Fruit fly (Drosophila melanogaster): Measurements from ENCODE around the gene CG13272.
A peak's percentile ranks its signal among the peaks of the same experiment; 100 is the strongest.

Gene CG13272

DNA sequence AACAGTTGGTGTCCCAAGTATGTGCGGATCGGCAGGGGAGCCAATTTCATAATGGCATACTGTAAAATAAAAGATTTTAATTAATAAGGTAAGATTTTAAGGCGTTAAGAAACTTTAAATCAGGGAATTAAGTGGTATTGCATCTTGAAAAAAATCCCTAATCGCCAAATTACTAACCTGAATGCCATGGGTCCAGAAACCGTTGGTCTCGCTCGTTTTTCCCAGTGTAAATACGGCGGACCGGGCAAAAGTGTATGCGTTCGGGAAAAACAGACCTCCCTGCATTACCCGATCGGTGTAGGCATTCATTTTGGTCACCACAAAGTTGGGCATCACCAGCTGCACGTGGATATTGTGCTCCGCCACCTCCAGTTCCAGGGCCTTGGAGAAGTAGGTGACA is 38.7 kb downstream of the CG13272 start:
- TF ChIP-seq kay (GFP tag; ENCODE audit: borderline replicate concordance) (peak; percentile 53), ovo (GFP tag; optimal IDR thresholded peaks at IDR 0.05) (no peak), cnc (optimal IDR thresholded peaks at IDR 0.05) (no peak)

DNA sequence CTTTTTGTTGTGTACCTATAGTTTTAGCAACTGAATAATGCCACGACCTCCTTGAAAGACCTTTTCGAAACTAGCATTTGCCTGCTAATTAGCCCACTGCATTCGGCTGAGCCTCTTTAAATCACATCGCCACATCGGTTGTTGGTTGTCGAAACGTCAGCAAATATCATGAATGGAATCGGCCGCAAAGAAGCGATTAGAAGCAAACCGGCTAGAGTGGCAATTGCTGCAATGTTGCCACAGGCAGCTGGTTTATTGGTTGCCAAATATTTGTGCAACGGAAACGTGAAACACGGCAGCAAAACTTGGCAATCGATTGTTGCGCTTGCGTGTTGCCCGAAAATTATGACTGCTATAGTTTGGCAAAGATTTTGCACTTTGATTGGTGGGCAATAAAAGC is 40.5 kb downstream of the CG13272 start:
- no peak for TF ChIP-seq CG5204 (GFP tag; optimal IDR thresholded peaks at IDR 0.05)
- TF ChIP-seq CG7045 (GFP tag; optimal IDR thresholded peaks at IDR 0.05) = no peak
- no peak for TF ChIP-seq cnc (optimal IDR thresholded peaks at IDR 0.05)

DNA sequence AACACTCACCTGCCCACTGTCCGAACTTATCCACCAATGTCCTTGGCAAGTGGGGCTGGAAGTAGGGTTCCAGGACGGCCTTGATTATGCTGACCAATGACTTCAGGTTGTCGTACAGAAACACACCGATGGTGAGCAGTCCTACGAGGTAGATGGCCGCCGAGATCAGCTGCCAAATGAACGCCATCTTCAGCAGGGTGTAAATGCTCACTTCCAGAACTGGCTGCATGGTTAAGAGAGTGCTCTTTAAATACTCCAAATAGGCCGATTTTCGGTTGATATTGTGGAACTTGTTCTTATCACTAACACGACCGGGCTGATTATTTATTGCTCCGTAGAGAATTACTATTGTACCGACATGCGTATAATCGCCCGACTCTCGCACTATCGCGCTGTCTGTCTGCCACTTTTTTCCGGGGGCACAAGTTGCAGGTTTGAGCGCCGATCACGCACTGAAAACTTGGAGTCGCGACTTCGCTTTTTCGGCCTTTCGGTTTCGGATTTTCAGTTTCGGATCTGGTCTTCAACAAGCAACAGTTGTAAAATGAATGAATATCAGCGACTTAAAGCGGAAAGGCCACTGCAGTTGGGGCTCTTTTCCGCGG is 42.2 kb downstream of the CG13272 start:
- no peak for TF ChIP-seq Mnt (GFP tag; optimal IDR thresholded peaks at IDR 0.05)

DNA sequence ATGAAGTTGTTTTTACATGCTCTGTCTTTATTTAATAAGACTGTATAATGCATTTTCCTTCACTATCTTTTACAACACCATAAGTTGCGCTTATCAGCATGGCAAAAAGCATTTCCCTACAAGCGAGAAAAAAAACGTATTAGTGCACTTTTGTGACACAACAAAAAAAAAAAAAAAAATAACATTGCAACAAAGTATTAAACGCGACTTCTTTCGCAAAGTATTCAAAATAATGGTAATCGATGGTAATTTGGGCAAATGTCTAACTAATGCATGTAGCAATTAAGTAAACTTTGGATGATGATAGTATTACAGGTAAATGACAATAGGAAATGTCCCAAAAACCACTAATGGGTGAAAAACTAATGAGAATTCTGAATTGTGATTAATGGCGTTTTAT is 43.3 kb downstream of the CG13272 start:
- TF ChIP-seq kay (GFP tag; ENCODE audit: borderline replicate concordance) = peak; percentile 87
- TF ChIP-seq tj (GFP tag; optimal IDR thresholded peaks at IDR 0.05) = no peak

DNA sequence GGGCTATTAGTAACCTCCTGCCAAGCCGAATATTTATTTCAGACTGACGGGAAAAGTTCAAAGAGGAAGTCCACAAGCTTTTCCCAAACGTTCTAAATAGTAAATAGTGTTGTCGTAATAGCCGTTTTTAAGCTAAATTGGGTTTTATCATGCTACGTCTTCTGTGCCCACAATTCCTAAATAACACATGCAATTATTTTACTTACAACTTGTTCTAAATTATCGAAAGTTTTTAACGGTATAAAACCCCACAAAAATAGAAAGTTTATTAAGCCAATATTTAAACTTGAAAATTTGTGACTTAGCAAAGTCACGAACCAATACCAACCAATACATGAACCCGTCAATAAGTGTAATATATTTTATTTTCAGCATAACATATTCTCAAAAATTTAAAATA is 44.0 kb downstream of the CG13272 start, which contains the start of gene CG13284:
Gene CG13284, minus strand, starts transcription at position 47 of the 400 bp plus-strand sequence.
- TF ChIP-seq cnc (optimal IDR thresholded peaks at IDR 0.05) = no peak
- peak; percentile 15 for TF ChIP-seq CG12768 (GFP tag; optimal IDR thresholded peaks at IDR 0.05)
- no peak for TF ChIP-seq CG14711 (tag; optimal IDR thresholded peaks at IDR 0.05)

DNA sequence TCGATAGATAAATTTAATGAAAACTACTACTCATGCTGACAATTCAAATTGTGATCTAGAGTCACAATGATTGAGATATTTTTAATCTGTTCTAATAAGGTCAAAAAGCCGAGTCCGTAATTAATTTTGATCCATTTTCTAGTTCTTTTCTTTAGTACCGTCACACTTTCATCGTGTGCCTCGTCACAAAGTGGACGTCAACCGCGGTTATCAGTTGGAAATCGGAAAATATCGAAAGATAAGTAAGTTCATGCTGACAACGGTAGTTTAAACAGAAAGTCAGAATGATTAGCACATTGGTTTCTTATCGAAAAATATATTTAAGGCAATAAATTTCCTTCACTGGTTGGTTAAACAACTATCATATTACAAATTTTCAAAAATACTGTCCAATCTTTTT is 45.8 kb downstream of the CG13272 start:
- TF ChIP-seq toe (GFP tag; optimal IDR thresholded peaks at IDR 0.05) = no peak
- TF ChIP-seq cnc (optimal IDR thresholded peaks at IDR 0.05) = peak in 1 of 2 experiments; percentile 81

DNA sequence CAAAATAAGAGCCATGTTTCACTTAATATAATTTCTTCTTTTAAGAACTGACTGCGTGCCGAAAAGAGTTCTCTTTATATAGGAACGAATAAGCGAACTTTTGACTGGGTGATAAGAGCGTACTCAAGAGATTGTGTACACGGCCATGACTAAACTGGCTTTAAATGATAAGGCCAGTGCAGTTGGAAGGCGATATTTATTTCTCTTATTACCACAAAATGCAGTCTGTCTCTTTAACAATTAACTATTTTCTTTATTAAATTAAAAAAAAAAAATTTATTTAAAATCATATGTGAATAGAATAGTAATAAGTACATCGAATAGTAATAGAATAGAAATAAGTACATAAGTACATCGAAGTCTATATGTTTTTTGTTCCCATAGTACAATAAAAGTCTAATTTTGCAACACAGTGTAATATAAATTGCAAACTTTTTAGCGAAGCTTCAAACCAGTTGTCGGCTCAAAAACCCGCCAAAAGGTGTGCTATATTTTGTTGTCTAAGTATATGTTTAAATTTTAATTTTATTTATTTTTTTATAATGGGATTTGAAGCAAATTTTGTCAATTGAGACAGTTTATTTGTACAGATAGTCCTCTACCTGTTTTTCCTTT is 47.7 kb downstream of the CG13272 start, which contains the start of gene CG31810:
Gene CG31810, minus strand, starts transcription at position 51 of the 615 bp plus-strand sequence.
- TF ChIP-seq bab1 (GFP tag; optimal IDR thresholded peaks at IDR 0.05) (peak; percentile 1), CG14711 (tag; optimal IDR thresholded peaks at IDR 0.05) (peak; percentile 14), cnc (optimal IDR thresholded peaks at IDR 0.05) (no peak), CG33017 (tag; optimal IDR thresholded peaks at IDR 0.05) (peak; percentile 15)

DNA sequence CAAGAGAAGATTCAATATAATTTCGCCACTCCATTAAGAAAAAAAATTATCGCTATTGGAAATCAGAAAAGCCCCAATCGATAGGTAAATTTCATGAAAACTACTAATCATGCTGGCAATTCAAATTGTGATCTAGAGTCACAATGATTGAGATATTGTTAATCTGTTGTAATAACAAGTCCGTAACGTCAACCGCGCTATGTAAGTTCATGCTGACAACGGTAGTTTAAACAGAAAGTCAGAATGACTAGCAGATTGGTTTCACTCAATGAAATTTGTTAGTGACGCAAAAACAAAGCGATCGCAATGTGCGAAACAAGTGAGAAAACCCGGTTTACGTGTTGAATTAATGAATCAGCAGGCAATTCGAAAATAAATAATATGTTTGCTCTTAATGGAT is 52.4 kb downstream of the CG13272 start:
- TF ChIP-seq pad (GFP tag; optimal IDR thresholded peaks at IDR 0.05) (no peak), Clk (GFP tag; optimal IDR thresholded peaks at IDR 0.05) (no peak), kay (GFP tag; ENCODE audit: borderline replicate concordance) (peak; percentile 16), CG7045 (GFP tag; optimal IDR thresholded peaks at IDR 0.05) (no peak), cnc (optimal IDR thresholded peaks at IDR 0.05) (peak in 1 of 2 experiments; percentile 94), toe (GFP tag; optimal IDR thresholded peaks at IDR 0.05) (no peak), tj (GFP tag; optimal IDR thresholded peaks at IDR 0.05) (no peak)

DNA sequence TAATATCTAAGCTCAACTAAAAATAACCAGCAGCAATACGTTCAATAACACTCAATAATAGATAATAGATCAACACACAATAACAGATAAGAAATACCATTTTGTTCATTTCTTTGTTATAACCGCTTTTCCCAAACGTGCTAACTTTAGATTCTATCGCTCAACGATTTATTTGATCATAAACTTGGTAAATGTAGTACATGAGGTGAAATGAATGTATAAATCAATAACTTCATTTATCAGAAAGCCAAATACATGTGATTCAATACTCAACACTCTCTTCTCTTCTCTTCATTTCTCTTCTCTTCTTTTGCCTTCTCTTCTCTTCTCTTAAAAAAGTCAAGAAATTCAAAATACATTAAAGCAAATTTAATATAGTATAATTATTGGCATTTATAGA is 53.0 kb downstream of the CG13272 start:
- no peak for TF ChIP-seq tj (GFP tag; optimal IDR thresholded peaks at IDR 0.05)
- TF ChIP-seq CG33017 (tag; optimal IDR thresholded peaks at IDR 0.05) = no peak
- TF ChIP-seq CG12768 (GFP tag; optimal IDR thresholded peaks at IDR 0.05) = no peak
- TF ChIP-seq CG7101 (tag; optimal IDR thresholded peaks at IDR 0.05) = no peak
- TF ChIP-seq Clk (GFP tag; optimal IDR thresholded peaks at IDR 0.05) = no peak
- TF ChIP-seq CG5204 (GFP tag; optimal IDR thresholded peaks at IDR 0.05) = no peak
- TF ChIP-seq CG14711 (tag; optimal IDR thresholded peaks at IDR 0.05) = no peak
- no peak for TF ChIP-seq cic (GFP tag; optimal IDR thresholded peaks at IDR 0.05)
- TF ChIP-seq pad (GFP tag; optimal IDR thresholded peaks at IDR 0.05) = no peak
- TF ChIP-seq CG1620 (GFP tag; optimal IDR thresholded peaks at IDR 0.05) = no peak
- TF ChIP-seq bab1 (GFP tag; optimal IDR thresholded peaks at IDR 0.05) = no peak
- TF ChIP-seq CG11617 (GFP tag; optimal IDR thresholded peaks at IDR 0.05) = no peak
- no peak for TF ChIP-seq kay (GFP tag; ENCODE audit: borderline replicate concordance)
- no peak for TF ChIP-seq Hr96 (GFP tag; optimal IDR thresholded peaks at IDR 0.05)
- TF ChIP-seq Mnt (GFP tag; optimal IDR thresholded peaks at IDR 0.05) = no peak
- TF ChIP-seq Crg-1 (GFP tag; optimal IDR thresholded peaks at IDR 0.05) = no peak

Measured in whole organism, adult.